Fruit fly (Drosophila melanogaster) whole organism, embryonic: ENCODE results near the gene pico.

Experiments used
- BEAF-32 ChIP-seq: fragments of 200-800 bp; sonication (Bioruptor generic); optimal IDR thresholded peaks from 3 replicates; lab custom pipeline; 2017; ENCODE audit warnings: missing biosample characterization, missing genetic modification characterization, mild to moderate bottlenecking, moderate library complexity, missing genetic modification reagents
- CG10147 ChIP-seq: fragments of 200-800 bp; sonication (Bioruptor generic); optimal IDR thresholded peaks from 2 replicates; lab custom pipeline; 2019; ENCODE audit warnings: missing biosample characterization, mild to moderate bottlenecking, missing genetic modification characterization, moderate library complexity
- CG10267 ChIP-seq: fragments of 200-800 bp; sonication (Bioruptor generic); optimal IDR thresholded peaks from 2 replicates; lab custom pipeline; 2018; ENCODE audit warnings: missing biosample characterization, mild to moderate bottlenecking, missing genetic modification characterization, moderate library complexity
- CG10543 ChIP-seq: fragments of 200-800 bp; sonication (Bioruptor generic); optimal IDR thresholded peaks from 3 replicates; lab custom pipeline; 2017; ENCODE audit warnings: missing biosample characterization, mild to moderate bottlenecking, missing genetic modification characterization, moderate library complexity
- CG10654 ChIP-seq: fragments of 200-800 bp; sonication (Bioruptor generic); optimal IDR thresholded peaks from 2 replicates; lab custom pipeline; 2016; ENCODE audit warnings: missing biosample characterization, missing genetic modification characterization
- CG12299 ChIP-seq: fragments of 200-800 bp; sonication (Bioruptor generic); optimal IDR thresholded peaks from 2 replicates; lab custom pipeline; 2018; ENCODE audit warnings: missing biosample characterization, mild to moderate bottlenecking, missing genetic modification characterization
- CG13894 ChIP-seq: fragments of 200-800 bp; sonication (Bioruptor generic); optimal IDR thresholded peaks from 3 replicates; lab custom pipeline; 2018; ENCODE audit warnings: missing biosample characterization, mild to moderate bottlenecking, missing genetic modification characterization, moderate library complexity
- CG15073 ChIP-seq: fragments of 200-800 bp; sonication (Bioruptor generic); optimal IDR thresholded peaks from 2 replicates; lab custom pipeline; 2016; ENCODE audit warnings: missing biosample characterization, missing genetic modification characterization
- CG15479 ChIP-seq: fragments of 200-800 bp; sonication (Bioruptor generic); optimal IDR thresholded peaks from 3 replicates; lab custom pipeline; 2019; ENCODE audit warnings: missing biosample characterization, mild to moderate bottlenecking, missing genetic modification characterization, moderate library complexity
- CG16813 ChIP-seq: fragments of 200-800 bp; sonication (Bioruptor generic); IDR thresholded peaks from 3 replicates; pipeline ENCODE4 v1.3.6; 2022; ENCODE audit warnings: missing biosample characterization, missing genetic modification characterization; ENCODE audit not compliant: partially characterized antibody
- CG18011 ChIP-seq: fragments of 200-800 bp; sonication (Bioruptor generic); optimal IDR thresholded peaks from 2 replicates; lab custom pipeline; 2017; ENCODE audit warnings: missing biosample characterization, missing genetic modification characterization, mild to moderate bottlenecking, moderate library complexity, missing genotype
- CG18262 ChIP-seq: fragments of 200-800 bp; optimal IDR thresholded peaks from 3 replicates; lab custom pipeline; 2019; ENCODE audit warnings: missing biosample characterization, mild to moderate bottlenecking, missing genetic modification characterization, moderate library complexity
- CG18764 ChIP-seq: fragments of 200-800 bp; sonication (Bioruptor generic); optimal IDR thresholded peaks from 3 replicates; lab custom pipeline; 2016; ENCODE audit warnings: missing biosample characterization, missing genetic modification characterization
- CG2116 ChIP-seq: fragments of 200-800 bp; sonication (Bioruptor generic); optimal IDR thresholded peaks from 3 replicates; lab custom pipeline; 2018; ENCODE audit warnings: missing biosample characterization, mild to moderate bottlenecking, missing genetic modification characterization
- CG30020 ChIP-seq: fragments of 200-800 bp; optimal IDR thresholded peaks from 2 replicates; lab custom pipeline; 2019; ENCODE audit warnings: missing biosample characterization, mild to moderate bottlenecking, missing genetic modification characterization, moderate library complexity
- CG31441 ChIP-seq: fragments of 200-800 bp; sonication (Bioruptor generic); IDR thresholded peaks from 2 replicates; pipeline ENCODE4 v1.3.6; 2022; ENCODE audit warnings: missing biosample characterization, missing genetic modification characterization
- CG33213 ChIP-seq: fragments of 200-800 bp; sonication (Bioruptor generic); optimal IDR thresholded peaks from 3 replicates; lab custom pipeline; 2016; ENCODE audit warnings: missing biosample characterization, missing genetic modification characterization
- CG3847 ChIP-seq: fragments of 200-800 bp; sonication (Bioruptor generic); IDR thresholded peaks from 2 replicates; pipeline ENCODE4 v1.3.6; 2022; ENCODE audit warnings: missing biosample characterization, missing genetic modification characterization
- CG42726 ChIP-seq: fragments of 200-800 bp; sonication (Bioruptor generic); IDR thresholded peaks from 2 replicates; pipeline ENCODE4 v1.3.6; 2022; ENCODE audit warnings: missing biosample characterization, missing genetic modification characterization; ENCODE audit not compliant: partially characterized antibody
- CG4424 ChIP-seq: fragments of 200-800 bp; sonication (Bioruptor generic); optimal IDR thresholded peaks from 3 replicates; lab custom pipeline; 2016; ENCODE audit warnings: missing biosample characterization, missing genetic modification characterization
- CG6175 ChIP-seq: fragments of 200-800 bp; sonication (Bioruptor generic); IDR thresholded peaks from 3 replicates; pipeline ENCODE4 v1.3.6; 2022; ENCODE audit warnings: missing biosample characterization, missing genetic modification characterization
- CG6272 ChIP-seq: fragments of 200-800 bp; sonication (Bioruptor generic); IDR thresholded peaks from 2 replicates; pipeline ENCODE4 v1.3.6; 2022; ENCODE audit warnings: missing biosample characterization, missing genetic modification characterization
- CG9215 ChIP-seq: fragments of 200-800 bp; sonication (Bioruptor generic); IDR thresholded peaks from 2 replicates; pipeline ENCODE4 v1.3.6; 2022; ENCODE audit warnings: missing biosample characterization, missing genetic modification characterization
- ERR ChIP-seq: fragments of 200-800 bp; sonication (Bioruptor generic); optimal IDR thresholded peaks from 2 replicates; lab custom pipeline; 2016; ENCODE audit warnings: missing biosample characterization, missing genetic modification characterization
- HHEX ChIP-seq: fragments of 200-800 bp; sonication (Bioruptor generic); optimal IDR thresholded peaks from 3 replicates; lab custom pipeline; 2017; ENCODE audit warnings: missing biosample characterization, mild to moderate bottlenecking, missing genetic modification characterization, missing genetic modification reagents
- HmgD ChIP-seq: fragments of 200-800 bp; sonication (Bioruptor generic); optimal IDR thresholded peaks from 3 replicates; lab custom pipeline; 2016; ENCODE audit warnings: missing biosample characterization, missing genetic modification characterization
- Hr39 ChIP-seq: fragments of >200 bp; optimal IDR thresholded peaks from 2 replicates; lab custom pipeline; 2017
- Lpt ChIP-seq: fragments of >200 bp; optimal IDR thresholded peaks from 2 replicates; lab custom pipeline; 2018; ENCODE audit warnings: missing biosample characterization, missing genetic modification characterization
- Mad ChIP-seq: fragments of 200-800 bp; sonication (Bioruptor generic); optimal IDR thresholded peaks from 2 replicates; lab custom pipeline; 2016; ENCODE audit warnings: missing biosample characterization, missing genetic modification characterization
- Med ChIP-seq: fragments of 200-800 bp; sonication (Bioruptor generic); peaks from one replicate; lab custom pipeline; 2016; ENCODE audit warnings: missing biosample characterization, missing genetic modification characterization, mild to moderate bottlenecking, inconsistent platforms, moderate library complexity
- Meics ChIP-seq: fragments of 200-800 bp; sonication (Bioruptor generic); optimal IDR thresholded peaks from 2 replicates; lab custom pipeline; 2017; ENCODE audit warnings: missing biosample characterization, mild to moderate bottlenecking, missing genetic modification characterization
- NFAT ChIP-seq: fragments of 200-800 bp; sonication (Bioruptor generic); IDR thresholded peaks from 2 replicates; pipeline ENCODE4 v1.3.6; 2022; ENCODE audit warnings: missing biosample characterization, missing genetic modification characterization
- PHDP ChIP-seq: fragments of 200-800 bp; sonication (Bioruptor generic); optimal IDR thresholded peaks from 3 replicates; lab custom pipeline; 2018; ENCODE audit warnings: missing biosample characterization, mild to moderate bottlenecking, missing genetic modification characterization, moderate library complexity
- Six4 ChIP-seq: fragments of 200-800 bp; sonication (Bioruptor generic); optimal IDR thresholded peaks from 2 replicates; lab custom pipeline; 2016; ENCODE audit warnings: missing biosample characterization, missing genetic modification characterization
- YL-1 ChIP-seq: fragments of 200-800 bp; sonication (Bioruptor generic); optimal IDR thresholded peaks from 3 replicates; lab custom pipeline; 2017; ENCODE audit warnings: missing biosample characterization, mild to moderate bottlenecking, missing genetic modification characterization
- ap ChIP-seq: fragments of 200-800 bp; sonication (Bioruptor generic); IDR thresholded peaks from 2 replicates; pipeline ENCODE4 v1.3.6; 2022; ENCODE audit warnings: missing biosample characterization, missing genetic modification characterization
- cato ChIP-seq: fragments of 200-800 bp; sonication (Bioruptor generic); optimal IDR thresholded peaks from 2 replicates; lab custom pipeline; 2016; ENCODE audit warnings: missing biosample characterization, missing genetic modification characterization, borderline replicate concordance
- ci ChIP-seq: fragments of 200-800 bp; sonication (Bioruptor generic); IDR thresholded peaks from 3 replicates; pipeline ENCODE4 v1.3.6; 2022; ENCODE audit warnings: missing biosample characterization, missing genetic modification characterization
- dimm ChIP-seq: fragments of 200-800 bp; sonication (Bioruptor generic); IDR thresholded peaks from 2 replicates; pipeline ENCODE4 v1.3.6; 2022; ENCODE audit warnings: missing biosample characterization, missing genetic modification characterization
- ewg ChIP-seq: fragments of 200-800 bp; sonication (Bioruptor generic); optimal IDR thresholded peaks from 3 replicates; lab custom pipeline; 2017; ENCODE audit warnings: mild to moderate bottlenecking, missing biosample characterization, missing genetic modification reagents, missing genetic modification characterization
- fd96Cb ChIP-seq: fragments of 200-800 bp; sonication (Bioruptor generic); optimal IDR thresholded peaks from 2 replicates; lab custom pipeline; 2018; ENCODE audit warnings: missing biosample characterization, mild to moderate bottlenecking, missing genetic modification characterization, moderate library complexity
- ftz-f1 ChIP-seq: fragments of 200-800 bp; sonication (Bioruptor generic); optimal IDR thresholded peaks from 2 replicates; lab custom pipeline; 2016; ENCODE audit warnings: missing biosample characterization, missing genetic modification characterization
- grau ChIP-seq: fragments of 200-800 bp; optimal IDR thresholded peaks from 3 replicates; lab custom pipeline; 2019; ENCODE audit warnings: missing biosample characterization, mild to moderate bottlenecking, missing genetic modification characterization, moderate library complexity
- hth ChIP-seq: fragments of >200 bp; optimal IDR thresholded peaks from 2 replicates; lab custom pipeline; 2017; ENCODE audit warnings: inconsistent platforms
- otp ChIP-seq: fragments of 200-800 bp; sonication (Bioruptor generic); IDR thresholded peaks from 3 replicates; pipeline ENCODE4, ENCODE4 v1.3.6; 2022; ENCODE audit warnings: missing biosample characterization, missing genetic modification characterization
- pum ChIP-seq: fragments of 200-800 bp; sonication (Bioruptor generic); optimal IDR thresholded peaks from 2 replicates; lab custom pipeline; 2016; ENCODE audit warnings: missing biosample characterization, missing genetic modification characterization
- row ChIP-seq: fragments of 200-800 bp; sonication (Bioruptor generic); IDR thresholded peaks from 3 replicates; pipeline ENCODE4 v1.3.6; 2022; ENCODE audit warnings: missing biosample characterization, missing genetic modification characterization
- sd ChIP-seq: fragments of 200-800 bp; sonication (Bioruptor generic); optimal IDR thresholded peaks from 3 replicates; lab custom pipeline; 2018; ENCODE audit warnings: missing biosample characterization, mild to moderate bottlenecking, missing genetic modification characterization, moderate library complexity
- tll ChIP-seq, 2 experiments: fragments of 200-800 bp in 1 of 2; fragments of >200 bp in 1 of 2; sonication (Bioruptor generic) in 1 of 2; optimal IDR thresholded peaks; 2 replicates each; lab custom pipeline; 2017 to 2019; ENCODE audit warnings: missing biosample characterization in 2 of 2, missing genetic modification characterization in 2 of 2, mild to moderate bottlenecking in 1 of 2, moderate library complexity in 1 of 2
- trh ChIP-seq: fragments of 200-800 bp; sonication (Bioruptor generic); optimal IDR thresholded peaks from 2 replicates; lab custom pipeline; 2016; ENCODE audit warnings: missing biosample characterization, missing genetic modification characterization
- unc-4 ChIP-seq: fragments of 200-800 bp; sonication (Bioruptor generic); IDR thresholded peaks from 2 replicates; pipeline ENCODE4 v1.3.6; 2022; ENCODE audit warnings: missing biosample characterization, missing genetic modification characterization; ENCODE audit not compliant: partially characterized antibody
- zfh2 ChIP-seq: fragments of 200-800 bp; sonication (Bioruptor generic); optimal IDR thresholded peaks from 2 replicates; lab custom pipeline; 2016; ENCODE audit warnings: missing biosample characterization, missing genetic modification characterization

pico gene

dm6 chrX:19897991-19898473, 46.2 kb upstream of the pico start (continued):
- TF ChIP-seq ci: no peak
- no peak for TF ChIP-seq hth (lab: Kevin White, UChicago)
- TF ChIP-seq zfh2 (GFP tag; lab: Kevin White, UChicago): no peak
- TF ChIP-seq otp (GFP tag; lab: Robert Waterston, UW): no peak
- no peak for TF ChIP-seq CG10543 (GFP tag; lab: Kevin White, UChicago)
- no peak for TF ChIP-seq CG31441
- TF ChIP-seq fd96Cb (tag; lab: Kevin White, UChicago): no peak
- TF ChIP-seq CG3847 (GFP tag; lab: Robert Waterston, UW): no peak
- no peak for TF ChIP-seq ewg (GFP tag; lab: Kevin White, UChicago)
- no peak for TF ChIP-seq CG9215 (GFP tag; lab: Robert Waterston, UW)
- TF ChIP-seq CG15073: no peak
- TF ChIP-seq NFAT: no peak
- no peak for TF ChIP-seq Hr39 (lab: Kevin White, UChicago)
- TF ChIP-seq CG4424: no peak
- TF ChIP-seq CG18262 (tag; lab: Kevin White, UChicago): no peak
- no peak for TF ChIP-seq dimm
- peak in 1 of 2 experiments; percentile 70 for TF ChIP-seq tll (GFP tag; optimal IDR thresholded peaks at IDR 0.05; lab: Kevin White, UChicago)
- no peak for TF ChIP-seq CG2116 (GFP tag; lab: Kevin White, UChicago)
- no peak for TF ChIP-seq ap (GFP tag; lab: Robert Waterston, UW)
- no peak for TF ChIP-seq CG15479 (GFP tag; lab: Kevin White, UChicago)
- no peak for TF ChIP-seq Six4 (GFP tag; lab: Kevin White, UChicago)
- TF ChIP-seq HmgD (GFP tag; lab: Kevin White, UChicago): no peak
- peak; percentile 21 for TF ChIP-seq Meics
- TF ChIP-seq HHEX (GFP tag; lab: Kevin White, UChicago): no peak
- TF ChIP-seq Med (GFP tag; lab: Kevin White, UChicago): peak; percentile 67
- no peak for TF ChIP-seq trh (GFP tag; lab: Kevin White, UChicago)
- no peak for TF ChIP-seq Mad (GFP tag; lab: Kevin White, UChicago)
- TF ChIP-seq CG10267 (tag; lab: Kevin White, UChicago): no peak
- no peak for TF ChIP-seq CG10654 (GFP tag; lab: Kevin White, UChicago)
- TF ChIP-seq row: peak; percentile 60
- TF ChIP-seq cato: no peak
- no peak for TF ChIP-seq CG12299 (tag; lab: Kevin White, UChicago)
- no peak for TF ChIP-seq CG18011 (GFP tag; lab: Kevin White, UChicago)
- no peak for TF ChIP-seq CG18764 (GFP tag; lab: Kevin White, UChicago)
- TF ChIP-seq BEAF-32 (GFP tag; lab: Kevin White, UChicago): peak; percentile 6
- TF ChIP-seq grau (tag; lab: Kevin White, UChicago): peak; percentile 27
- TF ChIP-seq pum (GFP tag; lab: Kevin White, UChicago): no peak
- no peak for TF ChIP-seq ftz-f1 (GFP tag; lab: Kevin White, UChicago)
- no peak for TF ChIP-seq CG6175 (GFP tag; lab: Robert Waterston, UW)
- TF ChIP-seq unc-4: 0 out of 2 replicates have a peak, but pooled peaks have one; percentile 19
- no peak for TF ChIP-seq PHDP (tag; lab: Kevin White, UChicago)
- TF ChIP-seq CG30020 (tag; lab: Kevin White, UChicago): no peak
- TF ChIP-seq CG16813 (GFP tag; lab: Robert Waterston, UW): no peak
- no peak for TF ChIP-seq YL-1 (GFP tag; lab: Kevin White, UChicago)
- no peak for TF ChIP-seq sd (tag; lab: Kevin White, UChicago)
- TF ChIP-seq CG6272 (GFP tag; lab: Robert Waterston, UW): no peak
- no peak for TF ChIP-seq CG33213 (GFP tag; lab: Kevin White, UChicago)
- TF ChIP-seq CG42726 (GFP tag; lab: Robert Waterston, UW): no peak
- no peak for TF ChIP-seq CG13894 (tag; lab: Kevin White, UChicago)
- no peak for TF ChIP-seq Lpt
- TF ChIP-seq ERR (GFP tag; lab: Kevin White, UChicago): no peak
- TF ChIP-seq CG10147: no peak
